Worm (Caenorhabditis elegans) whole organism, late embryonic: Measurements from ENCODE around the gene msp-77.

Experiments used
- C08G9.2 ChIP-seq: sonication (generic microtip); optimal IDR thresholded peaks from 2 replicates; lab custom pipeline; 2016; ENCODE audit warnings: mild to moderate bottlenecking, missing genetic modification characterization, moderate library complexity, missing compliant biosample characterization
- C38D4.7 ChIP-seq: fragments of 200-800 bp; sonication (Bioruptor generic); optimal IDR thresholded peaks from 2 replicates; lab custom pipeline; 2018; ENCODE audit warnings: mild to moderate bottlenecking, missing genetic modification characterization, moderate library complexity, missing compliant biosample characterization
- K02D7.2 ChIP-seq: sonication (generic microtip); optimal IDR thresholded peaks from 2 replicates; lab custom pipeline; 2017; ENCODE audit warnings: mild to moderate bottlenecking, missing genetic modification characterization, missing compliant biosample characterization
- K09A11.1 ChIP-seq: sonication (generic microtip); optimal IDR thresholded peaks from 2 replicates; lab custom pipeline; 2017; ENCODE audit warnings: antibody characterized with exemption, mild to moderate bottlenecking, missing genetic modification characterization, missing compliant biosample characterization; ENCODE audit not compliant: insufficient read depth
- ceh-14 ChIP-seq: sonication (generic microtip); optimal IDR thresholded peaks from 2 replicates; lab custom pipeline; 2016; ENCODE audit warnings: missing genotype, missing genetic modification characterization, missing compliant biosample characterization
- ceh-18 ChIP-seq: sonication (generic microtip); optimal IDR thresholded peaks from 2 replicates; lab custom pipeline; 2016; ENCODE audit warnings: missing genetic modification characterization, missing compliant biosample characterization
- ceh-2 ChIP-seq: sonication (generic microtip); optimal IDR thresholded peaks from 2 replicates; lab custom pipeline; 2016; ENCODE audit warnings: missing genotype, missing genetic modification characterization, missing compliant biosample characterization
- ceh-31 ChIP-seq: sonication (generic microtip); optimal IDR thresholded peaks from 2 replicates; lab custom pipeline; 2016; ENCODE audit warnings: missing genetic modification characterization, missing compliant biosample characterization
- ceh-34 ChIP-seq: sonication (generic microtip); optimal IDR thresholded peaks from 2 replicates; lab custom pipeline; 2016; ENCODE audit warnings: mild to moderate bottlenecking, missing genetic modification characterization, missing compliant biosample characterization
- ceh-45 ChIP-seq: fragments of 200-800 bp; sonication (Bioruptor generic); IDR thresholded peaks from 2 replicates; pipeline ENCODE4 v1.3.6; 2022; ENCODE audit warnings: missing genetic modification reagents, missing genetic modification characterization, missing compliant biosample characterization
- ceh-6 ChIP-seq: fragments of 200-800 bp; sonication (Bioruptor generic); optimal IDR thresholded peaks from 2 replicates; lab custom pipeline; 2018; ENCODE audit warnings: mild to moderate bottlenecking, missing genetic modification characterization, missing compliant biosample characterization
- dve-1 ChIP-seq: sonication (generic microtip); optimal IDR thresholded peaks from 2 replicates; lab custom pipeline; 2017; ENCODE audit warnings: antibody characterized with exemption, mild to moderate bottlenecking, missing genetic modification characterization, missing compliant biosample characterization
- elt-2 ChIP-seq: sonication (generic microtip); optimal IDR thresholded peaks from 2 replicates; lab custom pipeline; 2016; ENCODE audit warnings: missing genetic modification reagents, missing genetic modification characterization, missing compliant biosample characterization
- elt-4 ChIP-seq: sonication (generic microtip); optimal IDR thresholded peaks from 2 replicates; lab custom pipeline; 2016; ENCODE audit warnings: missing genetic modification characterization, missing compliant biosample characterization
- ets-4 ChIP-seq: sonication (generic microtip); optimal IDR thresholded peaks from 2 replicates; lab custom pipeline; 2016; ENCODE audit warnings: missing genetic modification characterization, missing compliant biosample characterization
- eyg-1 ChIP-seq: sonication (generic microtip); optimal IDR thresholded peaks from 2 replicates; lab custom pipeline; 2016; ENCODE audit warnings: missing genotype, missing genetic modification characterization, missing compliant biosample characterization
- fkh-10 ChIP-seq: fragments of 150-350 bp; optimal IDR thresholded peaks from 2 replicates; lab custom pipeline; 2014; ENCODE audit warnings: missing biosample characterization, missing genetic modification reagents, missing genetic modification characterization
- fkh-6 ChIP-seq: sonication (generic microtip); optimal IDR thresholded peaks from 2 replicates; lab custom pipeline; 2016; ENCODE audit warnings: missing genetic modification characterization, missing compliant biosample characterization
- gmeb-2 ChIP-seq: sonication (generic microtip); optimal IDR thresholded peaks from 2 replicates; lab custom pipeline; 2016; ENCODE audit warnings: missing genetic modification characterization, inconsistent platforms, missing compliant biosample characterization
- hlh-15 ChIP-seq: sonication (generic microtip); optimal IDR thresholded peaks from 2 replicates; lab custom pipeline; 2016; ENCODE audit warnings: missing genetic modification characterization, missing compliant biosample characterization
- hlh-30 ChIP-seq: sonication (generic microtip); optimal IDR thresholded peaks from 2 replicates; lab custom pipeline; 2017; ENCODE audit warnings: antibody characterized with exemption, missing genetic modification characterization, missing compliant biosample characterization; ENCODE audit not compliant: insufficient read depth
- hlh-8 ChIP-seq: sonication (generic microtip); optimal IDR thresholded peaks from 2 replicates; lab custom pipeline; 2016; ENCODE audit warnings: missing genotype, missing genetic modification characterization, missing compliant biosample characterization
- nfya-1 ChIP-seq: sonication (generic microtip); optimal IDR thresholded peaks from 2 replicates; lab custom pipeline; 2017; ENCODE audit warnings: missing genetic modification characterization, mild to moderate bottlenecking, missing compliant biosample characterization, antibody characterized with exemption, moderate library complexity
- nhr-232 ChIP-seq: sonication (generic microtip); optimal IDR thresholded peaks from 2 replicates; lab custom pipeline; 2016; ENCODE audit warnings: missing genetic modification characterization, missing compliant biosample characterization
- npax-4 ChIP-seq: sonication (generic microtip); optimal IDR thresholded peaks from 2 replicates; lab custom pipeline; 2016; ENCODE audit warnings: missing genetic modification characterization, missing compliant biosample characterization
- pag-3 ChIP-seq: sonication (generic microtip); optimal IDR thresholded peaks from 2 replicates; lab custom pipeline; 2016; ENCODE audit warnings: missing compliant biosample characterization, missing genetic modification characterization, borderline replicate concordance
- ref-2 ChIP-seq: sonication (generic microtip); optimal IDR thresholded peaks from 2 replicates; lab custom pipeline; 2016; ENCODE audit warnings: missing genetic modification characterization, missing compliant biosample characterization
- rnt-1 ChIP-seq: sonication (generic microtip); optimal IDR thresholded peaks from 2 replicates; lab custom pipeline; 2016; ENCODE audit warnings: missing genetic modification characterization, missing compliant biosample characterization
- sdc-2 ChIP-seq: sonication (generic microtip); optimal IDR thresholded peaks from 2 replicates; lab custom pipeline; 2016; ENCODE audit warnings: missing genotype, missing genetic modification characterization, missing compliant biosample characterization
- sox-4 ChIP-seq: sonication (generic microtip); optimal IDR thresholded peaks from 2 replicates; lab custom pipeline; 2017; ENCODE audit warnings: mild to moderate bottlenecking, missing genetic modification characterization, inconsistent platforms, missing compliant biosample characterization
- tbx-7 ChIP-seq: sonication (generic microtip); optimal IDR thresholded peaks from 2 replicates; lab custom pipeline; 2016; ENCODE audit warnings: missing genotype, missing genetic modification characterization, missing compliant biosample characterization
- unc-42 ChIP-seq: sonication (generic microtip); optimal IDR thresholded peaks from 2 replicates; lab custom pipeline; 2016; ENCODE audit warnings: missing genotype, missing genetic modification characterization, missing compliant biosample characterization
- unc-55 ChIP-seq: sonication (generic microtip); optimal IDR thresholded peaks from 2 replicates; lab custom pipeline; 2017; ENCODE audit warnings: missing biosample characterization, missing genetic modification reagents, missing genetic modification characterization
- unc-86 ChIP-seq: sonication (generic microtip); optimal IDR thresholded peaks from 2 replicates; lab custom pipeline; 2016; ENCODE audit warnings: missing genetic modification characterization, missing compliant biosample characterization

msp-77 gene

DNA sequence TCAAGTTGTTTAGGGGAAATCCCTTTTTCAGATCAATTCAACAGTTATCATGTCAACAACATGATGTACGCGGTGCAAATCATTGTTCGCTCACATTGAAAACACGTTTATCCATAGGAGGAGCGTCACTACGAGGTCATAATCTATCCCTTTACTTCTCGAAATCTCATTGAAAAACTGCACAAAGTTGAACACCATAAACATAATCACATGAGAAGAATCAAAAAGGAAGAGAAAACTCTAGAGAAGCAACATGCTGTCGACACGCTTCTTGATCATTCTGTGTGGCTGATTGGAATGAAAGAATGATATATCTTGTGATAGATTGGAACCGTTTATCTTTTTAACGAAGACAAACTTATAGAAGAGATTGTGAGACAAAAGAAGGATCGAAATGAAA, 26.5 kb upstream of the msp-77 start:
- TF ChIP-seq hlh-8 (tag; lab: Kevin White, UChicago) (no peak), K02D7.2 (tag; lab: Kevin White, UChicago) (no peak), ceh-6 (GFP tag; lab: Kevin White, UChicago) (no peak), nhr-232 (tag; lab: Kevin White, UChicago) (no peak), tbx-7 (tag; lab: Kevin White, UChicago) (no peak), fkh-10 (GFP tag; lab: Kevin White, UChicago) (no peak), ref-2 (no peak), unc-55 (GFP tag; lab: Kevin White, UChicago) (no peak), ceh-14 (no peak), ceh-45 (GFP tag; lab: Robert Waterston, UW) (no peak), fkh-6 (no peak), gmeb-2 (tag; lab: Kevin White, UChicago) (no peak), pag-3 (no peak)

DNA sequence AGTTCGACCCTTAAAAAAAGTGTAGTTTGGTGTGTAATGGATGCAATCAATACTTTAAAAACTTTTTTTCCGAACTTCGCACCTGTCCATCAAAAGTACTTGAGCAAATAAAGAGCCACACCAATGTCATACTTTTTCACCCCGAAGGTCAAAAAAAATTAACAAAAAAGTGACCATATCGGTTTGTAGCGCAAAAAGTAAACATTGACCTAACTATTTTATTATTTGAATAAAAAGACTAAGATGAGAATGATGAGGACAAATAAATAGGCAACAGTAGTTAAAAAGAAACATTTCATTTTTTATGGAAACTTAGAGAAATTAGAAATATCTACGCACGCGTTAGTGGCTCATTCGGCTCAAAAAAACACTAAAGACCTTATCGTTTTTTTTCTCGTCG, 25.1 kb upstream of the msp-77 start:
- TF ChIP-seq C08G9.2 (tag; lab: Kevin White, UChicago) (no peak), elt-4 (tag; lab: Kevin White, UChicago) (no peak), ref-2 (no peak), hlh-15 (no peak), sox-4 (tag; lab: Kevin White, UChicago) (no peak), ceh-34 (tag; lab: Kevin White, UChicago) (no peak)
- TF ChIP-seq, all 69 proteins: peak for 0

DNA sequence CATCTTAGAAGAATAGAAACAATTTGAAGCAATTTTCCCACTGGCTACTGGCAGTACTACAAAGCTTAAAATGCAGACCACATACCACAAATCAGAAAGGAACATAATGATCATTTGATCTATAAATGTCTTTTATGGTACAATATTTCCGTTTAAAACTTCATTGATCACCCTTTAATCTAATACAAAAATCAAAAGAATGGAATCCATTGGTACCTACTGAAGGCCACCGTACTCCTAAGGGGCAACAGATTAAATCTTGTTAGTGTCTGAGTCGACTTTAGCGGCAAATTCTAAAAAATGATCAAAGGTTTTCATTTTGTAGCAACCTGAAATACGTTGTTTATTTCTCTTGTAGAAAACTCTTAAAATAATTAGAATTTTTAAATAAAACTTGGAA, 22.2 kb upstream of the msp-77 start:
- no peak for TF ChIP-seq unc-42 (tag; lab: Kevin White, UChicago)
- TF ChIP-seq, all 69 proteins: peak for 0

DNA sequence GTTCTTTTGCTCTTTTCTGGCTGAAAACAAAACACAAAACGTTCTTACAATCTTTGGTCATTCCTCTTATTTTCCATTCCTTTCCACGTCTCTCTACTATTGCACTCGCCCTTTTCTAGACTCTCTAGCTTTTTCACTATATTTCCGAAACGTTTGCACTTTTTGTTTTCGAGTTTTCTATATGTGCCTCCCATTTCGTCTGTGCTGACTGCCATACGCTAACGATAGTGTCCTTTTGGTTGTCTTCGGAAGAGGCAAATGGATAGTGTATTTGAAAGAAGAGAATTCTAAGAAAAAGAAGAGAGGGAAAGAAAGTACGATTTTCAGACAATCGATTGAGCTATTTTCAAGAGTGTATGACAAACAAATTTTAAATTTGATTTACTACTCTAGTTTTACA, 21.6 kb upstream of the msp-77 start:
- TF ChIP-seq C38D4.7 (GFP tag; lab: Kevin White, UChicago) (no peak), K09A11.1 (no peak), npax-4 (tag; lab: Kevin White, UChicago) (no peak), fkh-10 (GFP tag; lab: Kevin White, UChicago) (no peak), ets-4 (tag; lab: Kevin White, UChicago) (no peak), unc-42 (tag; lab: Kevin White, UChicago) (no peak), elt-2 (no peak), eyg-1 (tag; lab: Kevin White, UChicago) (no peak)

DNA sequence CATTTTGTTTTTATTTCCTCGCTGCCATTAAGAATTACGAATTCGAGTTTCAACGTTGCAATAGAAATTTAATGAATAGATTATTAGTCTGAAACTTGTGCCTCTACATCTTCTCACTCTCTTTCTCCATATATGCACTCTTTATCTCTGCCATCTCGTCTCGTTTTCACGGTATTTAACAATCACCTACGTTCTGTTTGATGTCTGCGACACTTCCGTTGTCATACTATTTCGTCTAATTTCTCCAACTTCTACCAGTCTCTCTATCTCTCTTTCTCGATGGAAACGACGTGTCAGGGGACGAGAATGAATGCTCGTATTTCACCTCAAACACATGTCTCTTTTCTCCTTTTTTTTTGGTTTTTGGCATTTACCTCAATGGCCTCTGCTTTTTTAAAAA, 20.6 kb upstream of the msp-77 start:
- TF ChIP-seq rnt-1 (tag; lab: Kevin White, UChicago) (no peak), unc-55 (GFP tag; lab: Kevin White, UChicago) (peak; percentile 9), sdc-2 (tag; lab: Kevin White, UChicago) (no peak), K02D7.2 (tag; lab: Kevin White, UChicago) (no peak), ceh-18 (tag; lab: Kevin White, UChicago) (peak; percentile 11), ceh-2 (tag; lab: Kevin White, UChicago) (no peak), nfya-1 (peak; percentile 28), dve-1 (tag; lab: Kevin White, UChicago) (no peak), ceh-31 (tag; lab: Kevin White, UChicago) (peak; percentile 34), ceh-34 (tag; lab: Kevin White, UChicago) (peak; percentile 79), hlh-30 (tag; lab: Kevin White, UChicago) (peak; percentile 31), unc-86 (tag; lab: Kevin White, UChicago) (no peak)
